Fruit fly (Drosophila melanogaster) whole organism, prepupa: ENCODE results near the gene CG1440.

Experiments
- CG11762 ChIP-seq: fragments of 200-800 bp; sonication (Bioruptor generic); optimal IDR thresholded peaks from 3 replicates; lab custom pipeline; 2016; ENCODE audit warnings: missing biosample characterization, missing genetic modification characterization; ENCODE audit not compliant: insufficient read depth
- CG11902 ChIP-seq: fragments of 200-800 bp; sonication (Bioruptor generic); optimal IDR thresholded peaks from 3 replicates; lab custom pipeline; 2016; ENCODE audit warnings: missing biosample characterization, missing genetic modification characterization
- CG6163 ChIP-seq: fragments of 200-800 bp; sonication (Bioruptor generic); IDR thresholded peaks from 3 replicates; pipeline ENCODE4 v1.3.6; 2022; ENCODE audit warnings: missing biosample characterization, missing genetic modification characterization
- CG6276 ChIP-seq: fragments of 200-800 bp; sonication (Bioruptor generic); optimal IDR thresholded peaks from 2 replicates; lab custom pipeline; 2017; ENCODE audit warnings: missing biosample characterization, mild to moderate bottlenecking, missing genetic modification characterization
- CG7368 ChIP-seq: fragments of 200-800 bp; sonication (Bioruptor generic); optimal IDR thresholded peaks from 3 replicates; lab custom pipeline; 2016; ENCODE audit warnings: missing biosample characterization, missing genetic modification characterization
- Eip75B ChIP-seq: fragments of 200-800 bp; sonication (Bioruptor generic); optimal IDR thresholded peaks from 3 replicates; lab custom pipeline; 2016; ENCODE audit warnings: missing biosample characterization, missing genetic modification characterization
- Hr39 ChIP-seq: fragments of 200-800 bp; sonication (Bioruptor generic); optimal IDR thresholded peaks from 2 replicates; lab custom pipeline; 2016; ENCODE audit warnings: missing biosample characterization, missing genetic modification characterization
- OdsH ChIP-seq: fragments of 200-800 bp; sonication (Bioruptor generic); optimal IDR thresholded peaks from 3 replicates; lab custom pipeline; 2016; ENCODE audit warnings: missing biosample characterization, missing genetic modification characterization
- Sox102F ChIP-seq: fragments of 200-800 bp; sonication (Bioruptor generic); optimal IDR thresholded peaks from 2 replicates; lab custom pipeline; 2016; ENCODE audit warnings: missing biosample characterization, mild to moderate bottlenecking, missing genetic modification characterization
- dac ChIP-seq: fragments of 200-800 bp; sonication (Bioruptor generic); optimal IDR thresholded peaks from 2 replicates; lab custom pipeline; 2017; ENCODE audit warnings: missing biosample characterization, mild to moderate bottlenecking, missing genetic modification characterization
- eg ChIP-seq: fragments of 200-800 bp; sonication (Bioruptor generic); IDR thresholded peaks from 3 replicates; pipeline ENCODE4 v1.3.6; 2022; ENCODE audit warnings: missing biosample characterization, missing genetic modification characterization
- fkh ChIP-seq: fragments of 200-800 bp; sonication (Bioruptor generic); optimal IDR thresholded peaks from 3 replicates; lab custom pipeline; 2017; ENCODE audit warnings: missing biosample characterization, mild to moderate bottlenecking, missing genetic modification characterization, moderate library complexity
- ss ChIP-seq, 2 experiments: fragments of 200-800 bp; sonication (Bioruptor generic); optimal IDR thresholded peaks; 2 replicates in 1 of 2; 3 replicates in 1 of 2; lab custom pipeline; 2017 to 2018; ENCODE audit warnings: mild to moderate bottlenecking in 2 of 2, missing biosample characterization in 2 of 2, missing genetic modification characterization in 2 of 2, moderate library complexity in 1 of 2

dm6 chrX:8413513-8414113 is 23.2 kb upstream of the CG1440 start:
- TF ChIP-seq dac (no peak), CG6276 (GFP tag; lab: Kevin White, UChicago) (no peak), Hr39 (GFP tag; lab: Kevin White, UChicago) (no peak), CG6163 (GFP tag; lab: Robert Waterston, UW) (no peak), fkh (GFP tag; lab: Kevin White, UChicago) (no peak), CG11902 (GFP tag; lab: Kevin White, UChicago) (no peak), Eip75B (no peak), CG11762 (no peak), Sox102F (no peak), OdsH (GFP tag; lab: Kevin White, UChicago) (no peak), eg (GFP tag; lab: Robert Waterston, UW) (no peak), ss (GFP tag; optimal IDR thresholded peaks at IDR 0.05; lab: Kevin White, UChicago) (no peak), CG7368 (no peak)
